Fruit fly (Drosophila melanogaster) Kc167 (cell line): ENCODE data around the gene Msh6.

Experiments
- Myc ChIP-seq: fragments of >200 bp; optimal IDR thresholded peaks from 2 replicates; lab custom pipeline; 2017; ENCODE audit warnings: missing external identifiers
- Sin3A ChIP-seq: fragments of >200 bp; optimal IDR thresholded peaks from 2 replicates; lab custom pipeline; 2018; ENCODE audit warnings: missing external identifiers
- h ChIP-seq: fragments of >200 bp; optimal IDR thresholded peaks from 3 replicates; lab custom pipeline; 2018; ENCODE audit warnings: missing external identifiers
- insv ChIP-seq: fragments of >200 bp; optimal IDR thresholded peaks from 3 replicates; lab custom pipeline; 2018; ENCODE audit warnings: missing external identifiers
- psq ChIP-seq: fragments of >200 bp; optimal IDR thresholded peaks from 2 replicates; lab custom pipeline; 2017; ENCODE audit warnings: missing external identifiers
- ttk ChIP-seq: sonication (Bioruptor generic); optimal IDR thresholded peaks from 2 replicates; lab custom pipeline; 2017; ENCODE audit warnings: missing external identifiers

dm6 chr3L:15125717-15126116, 32.6 kb downstream of the Msh6 start:
- TF ChIP-seq h (lab: Kevin White, UChicago) (no peak), psq (lab: Kevin White, UChicago) (no peak), insv (no peak), Sin3A (lab: Kevin White, UChicago) (no peak), Myc (lab: Kevin White, UChicago) (no peak), ttk (no peak)
